Fruit fly (Drosophila melanogaster): ENCODE measurements around the gene CG11619.

CG11619 gene

DNA sequence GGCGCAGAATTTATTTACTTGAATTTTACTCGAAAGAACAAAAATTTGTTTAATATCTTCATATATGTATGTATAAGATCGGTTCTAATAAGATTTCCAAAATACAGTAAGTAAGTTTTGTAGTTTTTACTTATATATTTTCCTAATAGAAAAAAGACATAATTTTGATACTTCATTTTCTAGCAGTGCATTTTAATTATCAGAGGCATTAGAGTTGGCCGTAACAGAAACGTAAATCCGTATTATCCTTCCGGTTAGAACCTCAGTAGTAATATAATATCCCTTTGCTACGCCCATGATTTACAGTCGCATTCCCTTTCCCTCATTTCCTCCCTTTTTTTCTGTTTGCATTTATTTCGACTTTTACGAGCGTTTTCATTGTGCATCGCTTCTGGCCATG lies 11.4 kb downstream of the CG11619 start:
- TF ChIP-seq foxo (GFP tag; optimal IDR thresholded peaks at IDR 0.05) (peak in 1 of 2 experiments; percentile 26), Rel (GFP tag; optimal IDR thresholded peaks at IDR 0.05) (no peak), Rel (tag; optimal IDR thresholded peaks at IDR 0.05) (no peak), OdsH (GFP tag; optimal IDR thresholded peaks at IDR 0.05) (peak; percentile 16), br (GFP tag; optimal IDR thresholded peaks at IDR 0.05) (no peak), rgr (GFP tag; optimal IDR thresholded peaks at IDR 0.05) (no peak), h (GFP tag; optimal IDR thresholded peaks at IDR 0.05) (peak; percentile 4), ey (GFP tag; optimal IDR thresholded peaks at IDR 0.05) (peak; percentile 15), Dfd (GFP tag; optimal IDR thresholded peaks at IDR 0.05) (no peak), Sp1 (GFP tag; optimal IDR thresholded peaks at IDR 0.05) (peak; percentile 12), fru (GFP tag; optimal IDR thresholded peaks at IDR 0.05) (peak; percentile 18), dmrt93B (GFP tag; optimal IDR thresholded peaks at IDR 0.05) (no peak)

DNA sequence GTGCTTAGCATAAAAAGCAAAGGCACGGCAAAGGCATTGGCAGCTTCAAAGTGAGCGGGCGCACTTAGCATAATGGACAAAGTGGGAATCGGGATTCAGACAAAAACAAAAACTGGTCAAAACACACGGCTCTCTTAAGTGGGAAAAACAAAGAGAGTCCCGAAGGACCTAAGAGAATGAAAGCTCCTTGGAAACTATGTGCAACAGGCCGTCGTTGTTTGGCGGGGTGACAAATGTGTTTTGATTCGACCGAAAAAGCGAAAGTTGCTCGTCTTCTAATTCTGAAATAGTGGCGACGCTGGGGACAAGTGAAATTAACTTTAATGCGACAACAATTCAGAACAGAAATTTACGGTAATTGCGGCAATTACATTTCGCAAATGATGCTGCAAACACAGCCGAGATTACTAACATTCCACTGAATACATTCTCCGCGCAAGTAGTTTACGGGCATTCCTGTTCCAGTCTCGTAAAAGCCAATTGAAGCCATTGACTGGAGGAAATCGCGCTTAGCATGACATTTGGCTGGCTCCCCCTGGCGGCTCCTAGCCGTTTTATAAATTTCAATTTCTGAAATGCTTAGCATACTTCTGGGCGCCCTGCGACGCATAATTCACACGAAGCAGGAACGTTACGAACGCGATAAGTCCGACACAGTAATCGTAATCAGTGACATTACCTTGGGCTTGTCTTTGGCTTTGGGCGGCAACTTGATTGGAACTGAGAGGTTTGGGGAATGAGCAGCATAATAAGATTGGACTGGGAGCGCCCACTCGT lies 19.7 kb downstream of the CG11619 start:
- TF ChIP-seq Myc (optimal IDR thresholded peaks at IDR 0.05), result peak; percentile 3
- no peak for TF ChIP-seq dl (GFP tag; optimal IDR thresholded peaks at IDR 0.05; ENCODE audit: insufficient read depth in 1 of 2, partially characterized antibody in 2 of 2)

DNA sequence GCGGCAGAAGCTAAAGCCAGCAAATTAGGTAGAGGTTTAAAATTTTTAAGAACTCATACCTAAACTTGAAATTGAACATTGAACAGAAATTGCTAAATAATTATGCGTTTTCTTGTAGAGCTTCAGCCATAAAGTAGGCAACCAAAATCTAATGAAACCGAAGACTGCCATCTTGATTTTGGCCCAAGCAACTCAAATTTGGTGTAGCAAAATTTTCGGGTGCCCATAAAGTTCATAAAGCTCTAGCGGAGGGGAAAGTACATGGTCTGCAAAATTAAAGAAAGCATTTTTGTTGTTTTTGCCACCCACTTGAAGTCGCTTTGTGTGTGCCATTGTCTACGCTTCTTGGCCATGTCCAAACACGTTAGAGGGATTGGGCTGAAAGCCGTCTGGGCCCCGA lies 31.1 kb downstream of the CG11619 start:
- TF ChIP-seq N (GFP tag; optimal IDR thresholded peaks at IDR 0.05), result peak; percentile 79
- TF ChIP-seq pan (optimal IDR thresholded peaks at IDR 0.05), result peak; percentile 3
- peak; percentile 66 for TF ChIP-seq Myc (optimal IDR thresholded peaks at IDR 0.05)
- no peak for TF ChIP-seq Mio (GFP tag; optimal IDR thresholded peaks at IDR 0.05)
- TF ChIP-seq dmrt93B (GFP tag; optimal IDR thresholded peaks at IDR 0.05), result no peak

DNA sequence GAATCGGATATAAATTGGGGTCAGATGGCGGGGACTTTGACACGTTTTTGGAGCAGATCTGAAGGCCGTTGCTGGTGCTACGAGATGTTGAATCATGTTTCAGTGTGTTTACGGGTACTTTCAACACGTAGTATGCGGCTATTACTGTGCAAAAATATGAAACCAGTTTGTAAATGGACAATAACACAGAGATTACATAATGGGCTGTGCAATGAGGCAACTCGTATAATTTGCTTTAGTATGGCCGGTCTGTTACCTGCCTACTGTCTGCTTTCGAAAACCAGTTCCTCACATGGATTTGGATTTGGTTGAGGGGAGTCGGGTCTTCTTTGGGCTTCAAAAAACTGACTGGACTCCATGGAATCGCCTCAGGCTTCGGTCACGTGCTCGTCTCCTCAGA lies 35.7 kb downstream of the CG11619 start:
- TF ChIP-seq CrebA (GFP tag; optimal IDR thresholded peaks at IDR 0.05; ENCODE audit: borderline replicate concordance), result no peak
- peak; percentile 56 for TF ChIP-seq fru (GFP tag; optimal IDR thresholded peaks at IDR 0.05)
- no peak for TF ChIP-seq jim (GFP tag; optimal IDR thresholded peaks at IDR 0.05)
- peak; percentile 37 for TF ChIP-seq woc (GFP tag; optimal IDR thresholded peaks at IDR 0.05)
- TF ChIP-seq dl (GFP tag; optimal IDR thresholded peaks at IDR 0.05; ENCODE audit: insufficient read depth in 1 of 2, partially characterized antibody in 2 of 2), result peak in 1 of 2 experiments; percentile 26
- no peak for TF ChIP-seq lola (GFP tag; optimal IDR thresholded peaks at IDR 0.05)
- TF ChIP-seq Jra (GFP tag; optimal IDR thresholded peaks at IDR 0.05), result no peak

DNA sequence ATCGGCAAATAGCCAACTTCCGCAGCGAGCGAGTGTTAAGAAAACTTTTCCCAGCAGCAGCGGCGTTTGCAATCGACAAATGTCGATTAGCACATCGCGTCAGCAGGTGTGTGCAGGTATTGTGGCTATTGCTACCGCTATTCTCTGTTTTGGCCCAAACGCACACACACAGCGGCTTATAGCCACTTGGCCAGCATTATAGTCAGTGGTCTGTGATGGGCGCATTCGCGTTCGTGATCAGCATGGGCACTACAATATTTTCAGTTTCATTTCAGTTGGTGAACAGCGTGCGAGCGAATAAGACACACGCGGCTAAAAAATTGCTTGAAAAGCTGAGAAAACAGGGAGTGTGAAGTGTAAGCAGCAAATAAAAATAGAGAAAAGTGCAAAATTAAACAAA lies 37.8 kb downstream of the CG11619 start, which contains the start of gene CG6836:
CG6836 (plus strand) TSS at position 271 of the 400 bp plus-strand sequence.
- TF ChIP-seq sage (GFP tag; optimal IDR thresholded peaks at IDR 0.05) (no peak), Hr78 (GFP tag; optimal IDR thresholded peaks at IDR 0.05) (no peak), N (GFP tag; optimal IDR thresholded peaks at IDR 0.05) (no peak), Rel (GFP tag; optimal IDR thresholded peaks at IDR 0.05) (no peak), Rel (tag; optimal IDR thresholded peaks at IDR 0.05) (no peak), h (GFP tag; optimal IDR thresholded peaks at IDR 0.05) (no peak), Abd-B (GFP tag; optimal IDR thresholded peaks at IDR 0.05) (no peak), HLH106 (tag; optimal IDR thresholded peaks at IDR 0.05) (no peak), Sp1 (GFP tag; optimal IDR thresholded peaks at IDR 0.05) (no peak)

DNA sequence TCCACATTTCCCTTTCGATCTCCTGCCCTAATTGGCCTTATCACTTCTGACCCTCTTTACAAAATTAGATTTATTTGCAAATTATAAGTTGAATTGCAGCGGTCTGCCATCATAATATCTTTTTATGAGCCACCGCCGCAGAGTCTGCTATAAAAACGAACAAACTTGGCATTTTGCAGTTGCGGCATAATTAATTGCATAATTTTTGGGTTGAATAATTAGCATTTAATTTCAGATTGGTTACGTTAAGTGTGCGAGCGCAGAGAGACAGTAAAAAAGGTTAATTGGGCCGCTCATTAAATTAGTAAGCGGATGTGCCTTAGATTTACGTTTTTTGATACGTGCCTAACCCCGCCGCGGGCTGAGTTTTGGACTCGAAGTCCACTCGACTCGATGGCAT lies 39.0 kb downstream of the CG11619 start:
- TF ChIP-seq fru (GFP tag; optimal IDR thresholded peaks at IDR 0.05), result no peak
- TF ChIP-seq h (GFP tag; optimal IDR thresholded peaks at IDR 0.05), result no peak
- peak; percentile 73 for TF ChIP-seq Vsx2 (GFP tag; optimal IDR thresholded peaks at IDR 0.05; ENCODE audit: partially characterized antibody)
- peak; percentile 34 for TF ChIP-seq N (GFP tag; optimal IDR thresholded peaks at IDR 0.05)
- TF ChIP-seq Myc (optimal IDR thresholded peaks at IDR 0.05), result peak; percentile 75
- peak; percentile 14 for TF ChIP-seq Dif (GFP tag; optimal IDR thresholded peaks at IDR 0.05; ENCODE audit: partially characterized antibody)
